Worm (Caenorhabditis elegans): Measurements from ENCODE around the gene F10A3.17.

F10A3.17 gene

ce11 chrV:16183357-16183756 lies 23.9 kb upstream of the F10A3.17 start, which contains the start of gene srz-14:
Gene srz-14 (plus strand): TSS chrV:16183657.
- no peak for TF ChIP-seq nhr-11 (tag; optimal IDR thresholded peaks at IDR 0.05)
- TF ChIP-seq fkh-6 (tag; optimal IDR thresholded peaks at IDR 0.05), result no peak
- TF ChIP-seq ceh-48 (tag; optimal IDR thresholded peaks at IDR 0.05), result no peak
- TF ChIP-seq pros-1 (tag; optimal IDR thresholded peaks at IDR 0.05), result no peak
- no peak for TF ChIP-seq gmeb-2 (tag; optimal IDR thresholded peaks at IDR 0.05)
- no peak for TF ChIP-seq ceh-2 (tag; optimal IDR thresholded peaks at IDR 0.05)
- TF ChIP-seq nfya-1 (tag; optimal IDR thresholded peaks at IDR 0.05), result no peak
- no peak for TF ChIP-seq ref-2 (tag; optimal IDR thresholded peaks at IDR 0.05)
- TF ChIP-seq tbx-2 (tag; optimal IDR thresholded peaks at IDR 0.05), result no peak
- TF ChIP-seq T23F11.4 (GFP tag; optimal IDR thresholded peaks at IDR 0.05), result no peak
- TF ChIP-seq ceh-34 (tag; optimal IDR thresholded peaks at IDR 0.05), result no peak
- TF ChIP-seq eyg-1 (tag; optimal IDR thresholded peaks at IDR 0.05), result no peak
- TF ChIP-seq ets-4 (tag; optimal IDR thresholded peaks at IDR 0.05), result no peak
- TF ChIP-seq dmd-4 (tag; optimal IDR thresholded peaks at IDR 0.05; ENCODE audit: borderline replicate concordance), result no peak
- no peak for TF ChIP-seq F13H6.1 (tag; optimal IDR thresholded peaks at IDR 0.05)
- TF ChIP-seq ceh-22 (tag; optimal IDR thresholded peaks at IDR 0.05), result no peak
- no peak for TF ChIP-seq unc-42 (tag; optimal IDR thresholded peaks at IDR 0.05)

ce11 chrV:16182918-16183317 lies 23.4 kb upstream of the F10A3.17 start, which contains the start of gene srh-277:
Gene srh-277 (plus strand): TSS chrV:16183218.
- TF ChIP-seq dmd-4 (tag; optimal IDR thresholded peaks at IDR 0.05; ENCODE audit: borderline replicate concordance) (no peak), ztf-16 (tag; optimal IDR thresholded peaks at IDR 0.05) (no peak), pros-1 (tag; optimal IDR thresholded peaks at IDR 0.05) (no peak), ceh-19 (GFP tag; optimal IDR thresholded peaks at IDR 0.05) (no peak), elt-2 (tag; optimal IDR thresholded peaks at IDR 0.05) (no peak), mec-3 (tag; optimal IDR thresholded peaks at IDR 0.05; ENCODE audit: borderline replicate concordance) (no peak), ceh-31 (tag; optimal IDR thresholded peaks at IDR 0.05) (no peak), ceh-6 (GFP tag; optimal IDR thresholded peaks at IDR 0.05) (no peak)

DNA sequence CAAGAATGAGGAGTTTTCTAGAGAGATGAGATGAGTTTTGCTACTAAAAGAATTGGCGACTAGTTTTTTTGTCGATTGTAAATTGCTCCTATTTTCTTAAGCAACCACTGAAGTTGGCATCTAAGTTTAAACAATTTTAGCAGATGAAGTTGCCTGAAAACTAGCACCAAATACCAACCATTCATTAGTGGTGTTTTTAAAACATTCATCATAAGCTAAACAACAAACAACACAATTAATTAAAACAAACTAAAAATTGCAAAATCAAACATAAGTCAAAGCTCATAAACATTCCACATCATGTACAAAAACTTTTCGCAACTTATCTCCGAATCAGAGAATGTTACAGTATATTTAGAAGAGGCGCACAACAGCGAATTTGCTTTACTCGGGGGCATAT lies 22.6 kb upstream of the F10A3.17 start, which contains the start of gene srz-13:
TSS of gene srz-13 (plus strand) at position 301 of the 400 bp plus-strand sequence.
- TF ChIP-seq lin-11 (tag; optimal IDR thresholded peaks at IDR 0.05) (no peak), ceh-30 (tag; optimal IDR thresholded peaks at IDR 0.05) (no peak), sox-2 (GFP tag; IDR thresholded peaks at IDR 0.05) (no peak), ceh-31 (tag; optimal IDR thresholded peaks at IDR 0.05) (no peak), ama-1 (optimal IDR thresholded peaks at IDR 0.05) (no peak), pha-4 (tag; optimal IDR thresholded peaks at IDR 0.05) (no peak), ahr-1 (tag; optimal IDR thresholded peaks at IDR 0.05) (no peak), K02D7.2 (tag; optimal IDR thresholded peaks at IDR 0.05) (no peak), ceh-18 (tag; optimal IDR thresholded peaks at IDR 0.05) (no peak), ceh-22 (tag; optimal IDR thresholded peaks at IDR 0.05) (no peak), elt-2 (tag; optimal IDR thresholded peaks at IDR 0.05) (no peak), ceh-45 (GFP tag; IDR thresholded peaks at IDR 0.05) (no peak), C08G9.2 (tag; optimal IDR thresholded peaks at IDR 0.05) (no peak), fkh-6 (tag; optimal IDR thresholded peaks at IDR 0.05) (no peak)

DNA sequence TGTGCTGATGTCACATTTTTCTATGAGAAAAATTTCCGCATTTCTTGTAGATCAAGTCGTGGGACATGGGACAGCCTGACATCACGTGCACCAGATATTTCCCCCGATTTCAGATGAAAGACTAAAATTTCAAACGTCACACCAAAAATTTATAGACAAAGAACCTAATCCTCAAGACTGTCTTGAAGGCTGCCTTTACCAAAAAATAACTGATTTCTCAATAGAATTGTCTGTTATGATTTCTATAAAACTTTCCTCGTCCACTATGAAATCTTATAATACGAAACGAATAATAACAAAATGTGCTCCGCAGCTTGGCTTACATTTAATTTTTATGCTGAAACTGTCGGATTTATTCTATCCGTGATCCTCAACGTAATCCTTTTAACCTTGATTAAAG lies 20.9 kb upstream of the F10A3.17 start, which contains the start of gene str-106:
TSS of gene str-106 (plus strand) at position 301 of the 400 bp plus-strand sequence.
- TF ChIP-seq fkh-10 (GFP tag; optimal IDR thresholded peaks at IDR 0.05) (no peak), zip-5 (tag; optimal IDR thresholded peaks at IDR 0.05) (no peak), pat-9 (tag; optimal IDR thresholded peaks at IDR 0.05) (no peak), pag-3 (tag; optimal IDR thresholded peaks at IDR 0.05; ENCODE audit: borderline replicate concordance) (no peak), pax-1 (tag; optimal IDR thresholded peaks at IDR 0.05) (no peak), unc-86 (tag; optimal IDR thresholded peaks at IDR 0.05) (no peak), fax-1 (tag; optimal IDR thresholded peaks at IDR 0.05) (no peak), ceh-18 (tag; optimal IDR thresholded peaks at IDR 0.05) (no peak), elt-2 (tag; optimal IDR thresholded peaks at IDR 0.05) (no peak), mec-3 (tag; optimal IDR thresholded peaks at IDR 0.05; ENCODE audit: borderline replicate concordance) (no peak), che-1 (tag; optimal IDR thresholded peaks at IDR 0.05) (no peak), pqm-1 (tag; optimal IDR thresholded peaks at IDR 0.05) (no peak), K09A11.1 (tag; optimal IDR thresholded peaks at IDR 0.05; ENCODE audit: insufficient read depth) (no peak), T23F11.4 (GFP tag; optimal IDR thresholded peaks at IDR 0.05) (no peak), C38D4.7 (GFP tag; optimal IDR thresholded peaks at IDR 0.05) (no peak), nhr-232 (tag; optimal IDR thresholded peaks at IDR 0.05) (no peak), ceh-24 (tag; optimal IDR thresholded peaks at IDR 0.05) (no peak)

All from whole organism, late embryonic.